Worm (Caenorhabditis elegans): ENCODE measurements around the gene C37C3.17.

Gene C37C3.17

DNA sequence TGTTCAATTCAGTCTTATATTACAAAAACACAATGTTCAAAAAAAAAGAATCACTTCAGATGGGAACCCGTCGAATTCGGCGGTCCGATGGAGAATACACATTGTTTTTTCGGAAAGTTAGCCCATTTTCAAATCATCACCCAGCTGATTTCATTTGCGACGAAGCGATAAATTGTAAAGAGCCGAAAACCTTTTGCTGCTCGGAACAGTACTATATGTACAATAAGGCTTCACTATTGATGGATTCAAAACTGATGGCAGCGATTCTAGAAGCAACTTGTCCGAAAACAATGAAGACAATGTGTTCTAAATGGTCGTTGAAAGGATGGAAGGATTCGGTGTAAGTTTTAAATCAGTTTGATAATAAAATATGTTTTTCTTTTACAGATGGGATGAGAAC is 3.8 kb downstream of the C37C3.17 start, which contains the start of gene C37C3.1 (continued):
- peak; percentile 57 for TF ChIP-seq lin-13 (GFP tag; optimal IDR thresholded peaks at IDR 0.05)
- no peak for TF ChIP-seq unc-130 (GFP tag; optimal IDR thresholded peaks at IDR 0.05)
- peak; percentile 35 for TF ChIP-seq mep-1 (tag; optimal IDR thresholded peaks at IDR 0.05)
- TF ChIP-seq nhr-76 (tag; optimal IDR thresholded peaks at IDR 0.05) = no peak
- no peak for TF ChIP-seq attf-4 (tag; optimal IDR thresholded peaks at IDR 0.05)

DNA sequence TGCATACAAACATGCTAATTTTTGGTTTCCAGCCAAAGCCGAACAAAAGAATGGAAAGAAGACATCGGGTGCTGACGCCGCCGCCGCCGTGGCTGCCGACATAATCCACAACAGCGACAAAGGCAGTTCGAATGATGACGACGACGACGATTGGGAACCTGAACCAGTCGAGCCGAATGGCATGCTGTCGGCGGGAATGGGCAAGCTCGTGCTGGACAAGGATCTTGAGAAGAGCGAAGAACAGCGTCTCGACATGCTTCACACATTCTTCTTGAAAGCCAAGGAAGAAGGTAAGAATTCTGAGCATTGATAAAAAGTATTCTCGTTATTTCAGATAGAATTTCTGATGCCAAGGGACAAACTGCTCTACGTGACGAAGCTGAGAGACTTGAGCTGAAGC is 5.1 kb downstream of the C37C3.17 start:
- TF ChIP-seq nhr-102 (tag; optimal IDR thresholded peaks at IDR 0.05) (no peak), set-16 (GFP tag; IDR thresholded peaks at IDR 0.05) (peak; percentile 38; the same call in 1 of the 2 replicates)

DNA sequence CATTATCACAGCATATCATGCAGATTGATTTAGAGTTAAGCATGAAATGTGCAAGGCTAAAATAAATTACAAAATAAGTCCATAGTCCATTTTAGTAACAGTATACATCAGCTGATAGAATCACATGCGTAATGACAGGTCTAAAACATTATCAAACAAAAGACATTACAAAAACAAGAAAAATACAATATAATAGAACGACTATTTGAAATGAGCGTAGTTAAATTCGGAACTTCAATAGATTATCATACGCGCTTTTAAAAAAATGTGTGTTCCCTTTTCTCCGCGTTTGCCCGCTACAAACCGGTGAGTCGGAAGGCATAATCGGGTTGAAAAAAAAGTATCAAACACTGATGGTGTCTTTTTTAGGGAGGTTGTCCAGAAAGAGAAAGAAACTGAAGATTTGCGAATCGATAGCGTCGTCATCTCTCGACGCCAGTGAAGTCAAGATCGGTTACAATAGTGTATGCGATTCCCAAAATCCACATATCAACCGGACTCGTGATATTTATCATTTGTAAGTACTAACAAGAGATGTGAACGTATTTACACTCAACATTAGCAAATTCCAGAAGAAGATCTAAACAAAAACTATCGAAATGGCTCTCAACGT is 6.2 kb downstream of the C37C3.17 start, which contains the start of gene C37C3.2:
Gene C37C3.2, plus strand, starts transcription at position 563 of the 613 bp plus-strand sequence.
- TF ChIP-seq F44E2.7 (GFP tag; IDR thresholded peaks at IDR 0.05) (0 out of 2 replicates have a peak, but pooled peaks have one; percentile 54), lin-39 (tag; optimal IDR thresholded peaks at IDR 0.05) (no peak), lin-15B (tag; optimal IDR thresholded peaks at IDR 0.05) (no peak), dpl-1 (GFP tag; optimal IDR thresholded peaks at IDR 0.05) (no peak), zfp-2 (tag; optimal IDR thresholded peaks at IDR 0.05) (no peak), aha-1 (tag) (peak; percentile 61), ceh-62 (tag; optimal IDR thresholded peaks at IDR 0.05) (no peak), ces-1 (GFP tag; optimal IDR thresholded peaks at IDR 0.05) (no peak), Y5F2A.4 (GFP tag; optimal IDR thresholded peaks at IDR 0.05) (no peak), duxl-1 (tag; optimal IDR thresholded peaks at IDR 0.05; ENCODE audit: poor library complexity) (peak; percentile 19), ceh-32 (tag; optimal IDR thresholded peaks at IDR 0.05; ENCODE audit: poor library complexity) (no peak), daf-16 (GFP tag; optimal IDR thresholded peaks at IDR 0.05) (no peak), daf-16 (tag; optimal IDR thresholded peaks at IDR 0.05) (peak; percentile 8), lin-38 (GFP tag; IDR thresholded peaks at IDR 0.05) (peak; percentile 3; the same call in 1 of the 2 replicates), daf-19 (GFP tag; conservative IDR thresholded peaks at IDR 0.05) (no peak), dmd-6 (GFP tag; IDR thresholded peaks at IDR 0.05) (no peak), pha-4 (GFP tag; IDR thresholded peaks at IDR 0.05) (no peak), pha-4 (tag; optimal IDR thresholded peaks at IDR 0.05) (no peak), nhr-48 (tag; optimal IDR thresholded peaks at IDR 0.05) (no peak), set-16 (GFP tag; IDR thresholded peaks at IDR 0.05) (no peak), ceh-44 (GFP tag; IDR thresholded peaks at IDR 0.05) (no peak), Y48G9A.11 (GFP tag; IDR thresholded peaks at IDR 0.05) (no peak), snpc-1.2 (GFP tag; IDR thresholded peaks at IDR 0.05) (no peak; the same call in 1 of the 2 replicates), fkh-10 (GFP tag; optimal IDR thresholded peaks at IDR 0.05) (no peak), R02D3.7 (tag; optimal IDR thresholded peaks at IDR 0.05) (no peak), tag-97 (GFP tag; IDR thresholded peaks at IDR 0.05) (no peak), sdz-12 (GFP tag; optimal IDR thresholded peaks at IDR 0.05) (no peak), nhr-11 (tag; optimal IDR thresholded peaks at IDR 0.05) (no peak), D1046.2 (GFP tag; IDR thresholded peaks at IDR 0.05) (no peak), ztf-11 (tag; optimal IDR thresholded peaks at IDR 0.05) (no peak), madf-9 (GFP tag; conservative IDR thresholded peaks at IDR 0.05) (no peak), dmd-9 (GFP tag; IDR thresholded peaks at IDR 0.05) (no peak), T20F7.1 (GFP tag; optimal IDR thresholded peaks at IDR 0.05) (peak; percentile 34), pqm-1 (tag; optimal IDR thresholded peaks at IDR 0.05) (no peak), vab-7 (GFP tag; IDR thresholded peaks at IDR 0.05) (no peak), lsy-2 (tag; optimal IDR thresholded peaks at IDR 0.05) (no peak), hlh-11 (tag; optimal IDR thresholded peaks at IDR 0.05) (no peak), saeg-2 (GFP tag; IDR thresholded peaks at IDR 0.05) (no peak), egl-43 (GFP tag; IDR thresholded peaks at IDR 0.05) (no peak), arid-1 (GFP tag; conservative IDR thresholded peaks at IDR 0.05) (0 out of 2 replicates have a peak, but pooled peaks have one; percentile 15), lin-13 (GFP tag; optimal IDR thresholded peaks at IDR 0.05) (no peak), attf-4 (tag; optimal IDR thresholded peaks at IDR 0.05) (no peak), lim-7 (GFP tag; IDR thresholded peaks at IDR 0.05) (no peak), dmd-8 (GFP tag; IDR thresholded peaks at IDR 0.05) (no peak)
